Worm (Caenorhabditis elegans) whole organism, L4 larva: Measurements from ENCODE around the gene M28.4.

Experiments used
- lin-39 ChIP-seq: fragments of 150-350 bp; optimal IDR thresholded peaks from 2 replicates; lab custom pipeline; 2014; ENCODE audit warnings: missing biosample characterization, missing genetic modification reagents, missing genetic modification characterization
- rbr-2 ChIP-seq: sonication (generic microtip); optimal IDR thresholded peaks from 2 replicates; lab custom pipeline; 2016; ENCODE audit warnings: missing genotype, missing genetic modification characterization, missing compliant biosample characterization

DNA sequence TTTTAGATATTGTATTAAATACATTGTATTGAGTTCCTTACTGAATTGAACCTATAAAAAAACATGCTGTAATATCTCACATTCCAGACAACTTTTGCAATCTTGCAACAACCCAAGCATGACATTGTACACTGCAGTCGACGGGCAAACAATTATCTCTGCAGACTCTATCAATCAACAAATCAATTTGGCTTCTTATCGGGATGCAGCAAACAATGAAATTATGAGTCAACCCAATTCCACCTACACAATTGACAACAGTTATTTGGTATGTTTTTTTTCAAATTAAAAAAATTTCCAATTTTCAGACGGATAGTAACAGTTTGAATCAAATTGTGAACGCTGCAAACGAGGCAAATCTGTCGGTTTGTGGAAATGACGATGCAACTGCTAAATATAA, 12.6 kb upstream of the M28.4 start:
- TF ChIP-seq rbr-2 (tag; lab: Kevin White, UChicago) (no peak), lin-39 (tag; lab: Kevin White, UChicago) (no peak)
